Worm (Caenorhabditis elegans): ENCODE data around the gene T16G12.9.

ce11 chrIII:10059002-10059401, 19.0 kb downstream of the T16G12.9 start, which contains the start of gene T16G12.8:
- no peak for TF ChIP-seq daf-16 (GFP tag; optimal IDR thresholded peaks at IDR 0.05)
- no peak for TF ChIP-seq daf-16 (tag; optimal IDR thresholded peaks at IDR 0.05)
- no peak for TF ChIP-seq pha-4 (GFP tag; IDR thresholded peaks at IDR 0.05)
- TF ChIP-seq pha-4 (tag; optimal IDR thresholded peaks at IDR 0.05) = no peak
- no peak for TF ChIP-seq mxl-2 (GFP tag; conservative IDR thresholded peaks at IDR 0.05)
- no peak for TF ChIP-seq nhr-28 (tag; optimal IDR thresholded peaks at IDR 0.05)
- no peak for TF ChIP-seq pqm-1 (tag; optimal IDR thresholded peaks at IDR 0.05)
- TF ChIP-seq Y105C5A.15 (GFP tag; IDR thresholded peaks at IDR 0.05) = no peak
- no peak for TF ChIP-seq nhr-42 (GFP tag; IDR thresholded peaks at IDR 0.05)
- no peak for TF ChIP-seq daf-12 (tag; optimal IDR thresholded peaks at IDR 0.05)
- TF ChIP-seq fos-1 (tag; optimal IDR thresholded peaks at IDR 0.05) = no peak
- TF ChIP-seq unc-130 (GFP tag; optimal IDR thresholded peaks at IDR 0.05) = no peak
